Worm (Caenorhabditis elegans) whole organism, late embryonic: ENCODE data around the gene F40A3.6.

Experiments used
- C08G9.2 ChIP-seq: sonication (generic microtip); optimal IDR thresholded peaks from 2 replicates; lab custom pipeline; 2016; ENCODE audit warnings: mild to moderate bottlenecking, missing genetic modification characterization, moderate library complexity, missing compliant biosample characterization
- K09A11.1 ChIP-seq: sonication (generic microtip); optimal IDR thresholded peaks from 2 replicates; lab custom pipeline; 2017; ENCODE audit warnings: antibody characterized with exemption, mild to moderate bottlenecking, missing genetic modification characterization, missing compliant biosample characterization; ENCODE audit not compliant: insufficient read depth
- T23F11.4 ChIP-seq: fragments of 200-800 bp; sonication (Bioruptor generic); optimal IDR thresholded peaks from 2 replicates; lab custom pipeline; 2018; ENCODE audit warnings: mild to moderate bottlenecking, missing genetic modification characterization, missing compliant biosample characterization
- ahr-1 ChIP-seq: sonication (generic microtip); optimal IDR thresholded peaks from 2 replicates; lab custom pipeline; 2016; ENCODE audit warnings: missing genetic modification characterization, missing compliant biosample characterization
- ceh-14 ChIP-seq: sonication (generic microtip); optimal IDR thresholded peaks from 2 replicates; lab custom pipeline; 2016; ENCODE audit warnings: missing genotype, missing genetic modification characterization, missing compliant biosample characterization
- ceh-30 ChIP-seq: fragments of 150-350 bp; optimal IDR thresholded peaks from 2 replicates; lab custom pipeline; 2014; ENCODE audit warnings: missing biosample characterization, missing genetic modification characterization
- ceh-31 ChIP-seq: sonication (generic microtip); optimal IDR thresholded peaks from 2 replicates; lab custom pipeline; 2016; ENCODE audit warnings: missing genetic modification characterization, missing compliant biosample characterization
- ceh-45 ChIP-seq: fragments of 200-800 bp; sonication (Bioruptor generic); IDR thresholded peaks from 2 replicates; pipeline ENCODE4 v1.3.6; 2022; ENCODE audit warnings: missing genetic modification reagents, missing genetic modification characterization, missing compliant biosample characterization
- ceh-48 ChIP-seq: sonication (generic microtip); optimal IDR thresholded peaks from 2 replicates; lab custom pipeline; 2016; ENCODE audit warnings: missing genetic modification characterization, inconsistent platforms, missing compliant biosample characterization
- ceh-6 ChIP-seq: fragments of 200-800 bp; sonication (Bioruptor generic); optimal IDR thresholded peaks from 2 replicates; lab custom pipeline; 2018; ENCODE audit warnings: mild to moderate bottlenecking, missing genetic modification characterization, missing compliant biosample characterization
- che-1 ChIP-seq: sonication (generic microtip); optimal IDR thresholded peaks from 2 replicates; lab custom pipeline; 2016; ENCODE audit warnings: mild to moderate bottlenecking, missing genetic modification characterization, missing compliant biosample characterization
- dmd-4 ChIP-seq: sonication (generic microtip); optimal IDR thresholded peaks from 2 replicates; lab custom pipeline; 2016; ENCODE audit warnings: borderline replicate concordance, missing genetic modification characterization, missing compliant biosample characterization
- dve-1 ChIP-seq: sonication (generic microtip); optimal IDR thresholded peaks from 2 replicates; lab custom pipeline; 2017; ENCODE audit warnings: antibody characterized with exemption, mild to moderate bottlenecking, missing genetic modification characterization, missing compliant biosample characterization
- ets-4 ChIP-seq: sonication (generic microtip); optimal IDR thresholded peaks from 2 replicates; lab custom pipeline; 2016; ENCODE audit warnings: missing genetic modification characterization, missing compliant biosample characterization
- eyg-1 ChIP-seq: sonication (generic microtip); optimal IDR thresholded peaks from 2 replicates; lab custom pipeline; 2016; ENCODE audit warnings: missing genotype, missing genetic modification characterization, missing compliant biosample characterization
- fax-1 ChIP-seq: sonication (generic microtip); optimal IDR thresholded peaks from 2 replicates; lab custom pipeline; 2016; ENCODE audit warnings: missing genotype, missing genetic modification characterization, missing compliant biosample characterization
- fkh-6 ChIP-seq: sonication (generic microtip); optimal IDR thresholded peaks from 2 replicates; lab custom pipeline; 2016; ENCODE audit warnings: missing genetic modification characterization, missing compliant biosample characterization
- gmeb-2 ChIP-seq: sonication (generic microtip); optimal IDR thresholded peaks from 2 replicates; lab custom pipeline; 2016; ENCODE audit warnings: missing genetic modification characterization, inconsistent platforms, missing compliant biosample characterization
- hlh-30 ChIP-seq: sonication (generic microtip); optimal IDR thresholded peaks from 2 replicates; lab custom pipeline; 2017; ENCODE audit warnings: antibody characterized with exemption, missing genetic modification characterization, missing compliant biosample characterization; ENCODE audit not compliant: insufficient read depth
- hlh-6 ChIP-seq: sonication (generic microtip); optimal IDR thresholded peaks from 2 replicates; lab custom pipeline; 2016; ENCODE audit warnings: missing genotype, missing genetic modification characterization, missing compliant biosample characterization
- lim-6 ChIP-seq: sonication (generic microtip); optimal IDR thresholded peaks from 2 replicates; lab custom pipeline; 2016; ENCODE audit warnings: missing genetic modification characterization, missing compliant biosample characterization
- lin-11 ChIP-seq: fragments of 200-800 bp; sonication (Bioruptor generic); optimal IDR thresholded peaks from 2 replicates; lab custom pipeline; 2018; ENCODE audit warnings: mild to moderate bottlenecking, missing genetic modification characterization, missing compliant biosample characterization
- madf-2 ChIP-seq: sonication (generic microtip); optimal IDR thresholded peaks from 2 replicates; lab custom pipeline; 2017; ENCODE audit warnings: missing genetic modification characterization, missing compliant biosample characterization
- mec-3 ChIP-seq: sonication (generic microtip); optimal IDR thresholded peaks from 2 replicates; lab custom pipeline; 2016; ENCODE audit warnings: borderline replicate concordance, missing genetic modification characterization, missing compliant biosample characterization
- nfya-1 ChIP-seq: sonication (generic microtip); optimal IDR thresholded peaks from 2 replicates; lab custom pipeline; 2017; ENCODE audit warnings: missing genetic modification characterization, mild to moderate bottlenecking, missing compliant biosample characterization, antibody characterized with exemption, moderate library complexity
- npax-4 ChIP-seq: sonication (generic microtip); optimal IDR thresholded peaks from 2 replicates; lab custom pipeline; 2016; ENCODE audit warnings: missing genetic modification characterization, missing compliant biosample characterization
- odd-2 ChIP-seq: sonication (generic microtip); optimal IDR thresholded peaks from 2 replicates; lab custom pipeline; 2017; ENCODE audit warnings: antibody characterized with exemption, mild to moderate bottlenecking, missing genetic modification characterization, missing compliant biosample characterization
- pag-3 ChIP-seq: sonication (generic microtip); optimal IDR thresholded peaks from 2 replicates; lab custom pipeline; 2016; ENCODE audit warnings: missing compliant biosample characterization, missing genetic modification characterization, borderline replicate concordance
- pha-2 ChIP-seq: sonication (generic microtip); optimal IDR thresholded peaks from 2 replicates; lab custom pipeline; 2017; ENCODE audit warnings: mild to moderate bottlenecking, missing genetic modification characterization, missing compliant biosample characterization
- pros-1 ChIP-seq: fragments of 150-350 bp; optimal IDR thresholded peaks from 2 replicates; lab custom pipeline; 2014; ENCODE audit warnings: missing biosample characterization, missing genetic modification reagents, missing genetic modification characterization
- sox-4 ChIP-seq: sonication (generic microtip); optimal IDR thresholded peaks from 2 replicates; lab custom pipeline; 2017; ENCODE audit warnings: mild to moderate bottlenecking, missing genetic modification characterization, inconsistent platforms, missing compliant biosample characterization
- syd-9 ChIP-seq: sonication (generic microtip); optimal IDR thresholded peaks from 2 replicates; lab custom pipeline; 2016; ENCODE audit warnings: mild to moderate bottlenecking, missing genetic modification characterization, moderate library complexity, missing compliant biosample characterization
- unc-3 ChIP-seq, 2 experiments: fragments of 200-800 bp in 1 of 2; sonication (Bioruptor generic) in 1 of 2; sonication (generic microtip) in 1 of 2; conservative IDR thresholded peaks in 1 of 2; optimal IDR thresholded peaks in 1 of 2; 2 replicates each; pipeline versions ENCODE4 v1.3.6 to Lab custom; 2016 to 2022; ENCODE audit warnings: missing compliant biosample characterization in 2 of 2, missing genetic modification characterization in 2 of 2, missing genetic modification reagents in 1 of 2
- unc-55 ChIP-seq: sonication (generic microtip); optimal IDR thresholded peaks from 2 replicates; lab custom pipeline; 2017; ENCODE audit warnings: missing biosample characterization, missing genetic modification reagents, missing genetic modification characterization
- zip-5 ChIP-seq: sonication (generic microtip); optimal IDR thresholded peaks from 2 replicates; lab custom pipeline; 2016; ENCODE audit warnings: missing genetic modification characterization, missing compliant biosample characterization
- ztf-16 ChIP-seq: sonication (generic microtip); optimal IDR thresholded peaks from 2 replicates; lab custom pipeline; 2017; ENCODE audit warnings: missing genetic modification characterization, missing compliant biosample characterization

Gene F40A3.6

ce11 chrV:7893812-7894381 is at the start of gene F40A3.6:
TSS of gene F40A3.6 (minus strand) at chrV:7893862.
- TF ChIP-seq hlh-6 (tag; lab: Kevin White, UChicago) (no peak), pros-1 (no peak), npax-4 (tag; lab: Kevin White, UChicago) (no peak), che-1 (tag; lab: Kevin White, UChicago) (no peak), fkh-6 (tag; lab: Kevin White, UChicago) (no peak), ets-4 (tag; lab: Kevin White, UChicago) (no peak), lin-11 (tag; lab: Kevin White, UChicago) (no peak), ceh-45 (GFP tag; lab: Robert Waterston, UW) (no peak), ceh-48 (tag; lab: Kevin White, UChicago) (no peak), lim-6 (tag; lab: Kevin White, UChicago) (no peak), mec-3 (tag; lab: Kevin White, UChicago) (no peak), syd-9 (tag; lab: Kevin White, UChicago) (no peak), dve-1 (tag; lab: Kevin White, UChicago) (no peak), dmd-4 (tag; lab: Kevin White, UChicago) (no peak), eyg-1 (tag; lab: Kevin White, UChicago) (no peak), madf-2 (tag; lab: Kevin White, UChicago) (no peak), zip-5 (tag; lab: Kevin White, UChicago) (no peak)

- TF ChIP-seq C08G9.2 (tag; lab: Kevin White, UChicago) (no peak), pha-2 (tag; lab: Kevin White, UChicago) (no peak)
These were observed 46.6 kb upstream of the F40A3.6 start, which contains the start of gene srt-53 for ce11 chrV:7940299-7940698. TSS of gene srt-53 (minus strand) at chrV:7940399.

- no peak for TF ChIP-seq dmd-4 (tag; lab: Kevin White, UChicago)
- no peak for TF ChIP-seq madf-2 (tag; lab: Kevin White, UChicago)
- TF ChIP-seq ceh-14 (tag; lab: Kevin White, UChicago) = no peak
- TF ChIP-seq ceh-31 = no peak
- TF ChIP-seq ceh-45 (GFP tag; lab: Robert Waterston, UW) = no peak
- no peak for TF ChIP-seq ahr-1 (tag; lab: Kevin White, UChicago)
- no peak for TF ChIP-seq sox-4 (tag; lab: Kevin White, UChicago)
- TF ChIP-seq unc-55 (GFP tag; lab: Kevin White, UChicago) = no peak
- no peak for TF ChIP-seq hlh-30 (tag; lab: Kevin White, UChicago)
- TF ChIP-seq pag-3 (tag; lab: Kevin White, UChicago) = no peak
- TF ChIP-seq C08G9.2 (tag; lab: Kevin White, UChicago) = no peak
- no peak for TF ChIP-seq ceh-48 (tag; lab: Kevin White, UChicago)
- no peak for TF ChIP-seq mec-3 (tag; lab: Kevin White, UChicago)
- TF ChIP-seq ceh-6 (GFP tag; lab: Kevin White, UChicago) = no peak
- TF ChIP-seq dve-1 (tag; lab: Kevin White, UChicago) = no peak
These were observed 43.5 kb upstream of the F40A3.6 start, which contains the start of gene srsx-3 for ce11 chrV:7937152-7937551. TSS of gene srsx-3 (minus strand) at chrV:7937252.

ce11 chrV:7932998-7933397 is 39.3 kb upstream of the F40A3.6 start, which contains the start of gene ncx-10:
TSS of gene ncx-10 (minus strand) at chrV:7933098.
- TF ChIP-seq ztf-16 (tag; lab: Kevin White, UChicago) = no peak
- TF ChIP-seq ceh-14 (tag; lab: Kevin White, UChicago) = no peak
- no peak for TF ChIP-seq unc-55 (GFP tag; lab: Kevin White, UChicago)
- TF ChIP-seq nfya-1 (tag; lab: Kevin White, UChicago) = no peak
- no peak for TF ChIP-seq odd-2 (tag; lab: Kevin White, UChicago)
- no peak for TF ChIP-seq madf-2 (tag; lab: Kevin White, UChicago)
- no peak for TF ChIP-seq gmeb-2
- no peak for TF ChIP-seq K09A11.1 (tag; lab: Kevin White, UChicago)
- no peak for TF ChIP-seq T23F11.4 (GFP tag; lab: Kevin White, UChicago)
- no peak for TF ChIP-seq ceh-30 (tag; lab: Kevin White, UChicago)
- no peak for TF ChIP-seq fax-1
- no peak for TF ChIP-seq syd-9 (tag; lab: Kevin White, UChicago)
- TF ChIP-seq unc-3 (GFP tag; conservative IDR thresholded peaks at IDR 0.05; lab: Robert Waterston, UW) = no peak
- TF ChIP-seq unc-3 (tag; optimal IDR thresholded peaks at IDR 0.05; lab: Kevin White, UChicago) = no peak
